Fruit fly (Drosophila melanogaster): ENCODE measurements around the gene VhaPPA1-1.

The VhaPPA1-1 gene

dm6 chr3R:14893791-14894782, 9.8 kb downstream of the VhaPPA1-1 start, which contains the start of gene Dph2 (continued):
- TF ChIP-seq CoRest (tag; optimal IDR thresholded peaks at IDR 0.05) (peak; percentile 87), Awh (GFP tag; IDR thresholded peaks at IDR 0.05) (peak; percentile 81), cg (GFP tag; optimal IDR thresholded peaks at IDR 0.05) (no peak), CG33213 (GFP tag; optimal IDR thresholded peaks at IDR 0.05) (peak; percentile 48), CG7271 (tag; optimal IDR thresholded peaks at IDR 0.05) (peak; percentile 62), CG8290 (GFP tag; optimal IDR thresholded peaks at IDR 0.05) (no peak), CG8290 (tag; optimal IDR thresholded peaks at IDR 0.05) (peak in 1 of 2 experiments; percentile 69), ind (GFP tag; optimal IDR thresholded peaks at IDR 0.05) (peak; percentile 52), stwl (tag; optimal IDR thresholded peaks at IDR 0.05) (peak; percentile 43), CG12659 (GFP tag; optimal IDR thresholded peaks at IDR 0.05) (peak; percentile 79), CG15479 (GFP tag; optimal IDR thresholded peaks at IDR 0.05) (no peak), sug (tag; optimal IDR thresholded peaks at IDR 0.05) (peak; percentile 65), CG1792 (GFP tag; optimal IDR thresholded peaks at IDR 0.05) (no peak), CG2712 (tag; optimal IDR thresholded peaks at IDR 0.05) (peak; percentile 89), nom (GFP tag; optimal IDR thresholded peaks at IDR 0.05) (no peak), jumu (GFP tag; optimal IDR thresholded peaks at IDR 0.05) (peak; percentile 38), fd3F (GFP tag; optimal IDR thresholded peaks at IDR 0.05) (peak; percentile 64), gem (tag; optimal IDR thresholded peaks at IDR 0.05) (peak; percentile 92), hth (optimal IDR thresholded peaks at IDR 0.05) (no peak), pzg (GFP tag; optimal IDR thresholded peaks at IDR 0.05) (peak; percentile 58), CG10267 (tag; optimal IDR thresholded peaks at IDR 0.05) (peak; percentile 83), odd (GFP tag; optimal IDR thresholded peaks at IDR 0.05) (no peak), chm (GFP tag; IDR thresholded peaks at IDR 0.05) (peak; percentile 35; the same call in 1 of the 2 replicates), Hmr (GFP tag; optimal IDR thresholded peaks at IDR 0.05) (no peak), dmrt11E (tag; optimal IDR thresholded peaks at IDR 0.05) (peak; percentile 83), CG11398 (GFP tag; optimal IDR thresholded peaks at IDR 0.05) (no peak), corto (GFP tag; optimal IDR thresholded peaks at IDR 0.05) (no peak), NK7.1 (GFP tag; optimal IDR thresholded peaks at IDR 0.05) (no peak), Xrp1 (GFP tag; IDR thresholded peaks at IDR 0.05) (peak; percentile 83), CG9876 (GFP tag; optimal IDR thresholded peaks at IDR 0.05) (peak; percentile 39), Atf6 (GFP tag; IDR thresholded peaks at IDR 0.05) (peak; percentile 66; the same call in 1 of the 2 replicates), Nf-YA (GFP tag; IDR thresholded peaks at IDR 0.05) (peak; percentile 59; the same call in 1 of the 2 replicates), Bdp1 (GFP tag; optimal IDR thresholded peaks at IDR 0.05) (peak; percentile 26), CG13624 (GFP tag; optimal IDR thresholded peaks at IDR 0.05) (peak; percentile 60), inv (GFP tag; IDR thresholded peaks at IDR 0.05; ENCODE audit: partially characterized antibody) (no peak), Sin3A (optimal IDR thresholded peaks at IDR 0.05) (peak; percentile 53), bcd (GFP tag; optimal IDR thresholded peaks at IDR 0.05) (peak; percentile 44), CG3281 (GFP tag; optimal IDR thresholded peaks at IDR 0.05) (peak; percentile 51)

dm6 chr3R:14890064-14890709, 13.7 kb downstream of the VhaPPA1-1 start, which contains the start of the genes CycC and UQCR-C1:
CycC (minus strand) TSS chr3R:14890205.
UQCR-C1 (plus strand) TSS chr3R:14890231.
- peak; percentile 38 for TF ChIP-seq Sin3A (optimal IDR thresholded peaks at IDR 0.05)
- TF ChIP-seq CG2116 (GFP tag; optimal IDR thresholded peaks at IDR 0.05), result peak; percentile 35
- peak; percentile 45 for TF ChIP-seq CG10267 (tag; optimal IDR thresholded peaks at IDR 0.05)
- TF ChIP-seq HmgZ (tag; optimal IDR thresholded peaks at IDR 0.05), result peak; percentile 41
- peak; percentile 97 to 99 for TF ChIP-seq crp (GFP tag; optimal IDR thresholded peaks at IDR 0.05)
- peak; percentile 42 for TF ChIP-seq nerfin-1 (tag; optimal IDR thresholded peaks at IDR 0.05)
- peak; percentile 10 for TF ChIP-seq Dp (GFP tag; optimal IDR thresholded peaks at IDR 0.05)
- no peak for TF ChIP-seq Fer3 (tag; optimal IDR thresholded peaks at IDR 0.05)
- TF ChIP-seq CG6765 (GFP tag; optimal IDR thresholded peaks at IDR 0.05), result no peak
- peak; percentile 5 for TF ChIP-seq CG10979 (tag; optimal IDR thresholded peaks at IDR 0.05)
- TF ChIP-seq CTCF (GFP tag; optimal IDR thresholded peaks at IDR 0.05), result peak; percentile 20
- peak; percentile 83 for TF ChIP-seq MESR4 (GFP tag; optimal IDR thresholded peaks at IDR 0.05)
- TF ChIP-seq sr (GFP tag; IDR thresholded peaks at IDR 0.05), result no peak

Measured in whole organism, embryonic.